Fruit fly (Drosophila melanogaster) S2 (cell line): ENCODE measurements around the gene CG9330.

ENCODE experiments used
- CG8478 ChIP-seq: fragments of >200 bp; optimal IDR thresholded peaks from 2 replicates; lab custom pipeline; 2018
- CTCF ChIP-seq, 2 experiments: fragments of >200 bp; optimal IDR thresholded peaks; 2 replicates each; lab custom pipeline; 2018

- TF ChIP-seq CG8478 (no peak), CTCF (optimal IDR thresholded peaks at IDR 0.05; lab: Kevin White, UChicago) (no peak)
Measured at dm6 chr3L:19636821-19637460, 50.9 kb downstream of the CG9330 start.
